Worm (Caenorhabditis elegans): Measurements from ENCODE around the gene T19H12.12.

DNA sequence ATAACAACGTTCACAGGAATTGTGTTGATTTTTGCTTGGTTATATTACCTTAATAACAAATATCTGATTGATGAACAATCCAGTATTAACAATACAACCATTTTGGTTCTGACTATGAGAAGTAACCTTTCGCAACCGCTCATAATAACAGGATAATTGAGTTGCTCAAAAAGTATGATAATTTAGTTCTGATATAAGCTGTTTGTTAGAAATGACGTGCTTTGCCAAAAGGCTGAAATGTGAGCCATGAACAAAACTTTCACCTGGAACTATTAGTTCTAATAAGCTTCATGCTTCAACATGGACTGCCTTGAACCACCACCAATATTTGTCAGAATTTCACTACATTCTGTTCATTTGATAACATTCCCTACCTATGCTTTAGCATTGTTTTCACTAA is 40.0 kb downstream of the T19H12.12 start, which contains the start of gene srh-20:
- no peak for TF ChIP-seq pha-4 (tag; optimal IDR thresholded peaks at IDR 0.05)
- TF ChIP-seq chd-7 (tag; optimal IDR thresholded peaks at IDR 0.05) = no peak
- TF ChIP-seq nhr-27 (tag; optimal IDR thresholded peaks at IDR 0.05) = no peak
- TF ChIP-seq athp-1 (tag; optimal IDR thresholded peaks at IDR 0.05) = no peak
- no peak for TF ChIP-seq sea-2 (GFP tag; IDR thresholded peaks at IDR 0.05)
- no peak for TF ChIP-seq F55B11.4 (tag; optimal IDR thresholded peaks at IDR 0.05; ENCODE audit: borderline replicate concordance, insufficient read depth)
- no peak for TF ChIP-seq tbx-9 (tag; optimal IDR thresholded peaks at IDR 0.05; ENCODE audit: borderline replicate concordance)
- TF ChIP-seq snpc-4 (GFP tag; optimal IDR thresholded peaks at IDR 0.05) = no peak
- no peak for TF ChIP-seq snpc-4 (tag; optimal IDR thresholded peaks at IDR 0.05)
- no peak for TF ChIP-seq efl-1 (GFP tag; optimal IDR thresholded peaks at IDR 0.05)

Measured in whole organism, young adult.